Fruit fly (Drosophila melanogaster) whole organism, adult: ENCODE measurements around the gene CG43638.

ENCODE experiments used
- CG11617 ChIP-seq: fragments of 200-800 bp; sonication (Bioruptor generic); optimal IDR thresholded peaks from 2 replicates; lab custom pipeline; 2017; ENCODE audit warnings: mild to moderate bottlenecking, missing biosample characterization, missing genetic modification reagents, missing genetic modification characterization
- CG14711 ChIP-seq: fragments of 200-800 bp; sonication (Bioruptor generic); optimal IDR thresholded peaks from 2 replicates; lab custom pipeline; 2018; ENCODE audit warnings: missing biosample characterization, mild to moderate bottlenecking, missing genetic modification characterization, moderate library complexity
- CG1620 ChIP-seq: fragments of 200-800 bp; sonication (Bioruptor generic); optimal IDR thresholded peaks from 2 replicates; lab custom pipeline; 2016; ENCODE audit warnings: missing biosample characterization, missing genetic modification characterization
- CG33017 ChIP-seq: fragments of 200-800 bp; sonication (Bioruptor generic); optimal IDR thresholded peaks from 2 replicates; lab custom pipeline; 2018; ENCODE audit warnings: missing biosample characterization, mild to moderate bottlenecking, missing genetic modification characterization, moderate library complexity
- CG5204 ChIP-seq: fragments of 200-800 bp; sonication (Bioruptor generic); optimal IDR thresholded peaks from 2 replicates; lab custom pipeline; 2016; ENCODE audit warnings: missing biosample characterization, missing genetic modification characterization
- Clk ChIP-seq: fragments of 200-800 bp; sonication (Bioruptor generic); optimal IDR thresholded peaks from 2 replicates; lab custom pipeline; 2017; ENCODE audit warnings: missing biosample characterization, missing genetic modification characterization
- Crg-1 ChIP-seq: fragments of 200-800 bp; sonication (Bioruptor generic); optimal IDR thresholded peaks from 2 replicates; lab custom pipeline; 2016; ENCODE audit warnings: missing biosample characterization, missing genetic modification characterization
- Hr96 ChIP-seq: fragments of 200-800 bp; sonication (Bioruptor generic); optimal IDR thresholded peaks from 2 replicates; lab custom pipeline; 2016; ENCODE audit warnings: missing biosample characterization, missing genetic modification characterization
- bab1 ChIP-seq: fragments of 200-800 bp; sonication (Bioruptor generic); optimal IDR thresholded peaks from 3 replicates; lab custom pipeline; 2019; ENCODE audit warnings: missing biosample characterization, mild to moderate bottlenecking, missing genetic modification characterization, moderate library complexity
- cnc ChIP-seq, 2 experiments: fragments of >200 bp; optimal IDR thresholded peaks; 2 replicates each; lab custom pipeline; 2017
- kay ChIP-seq: fragments of 200-800 bp; sonication (Bioruptor generic); peaks from one replicate; lab custom pipeline; 2016; ENCODE audit warnings: missing biosample characterization, missing genetic modification characterization, borderline replicate concordance
- ovo ChIP-seq: fragments of 200-800 bp; sonication (Bioruptor generic); optimal IDR thresholded peaks from 2 replicates; lab custom pipeline; 2016; ENCODE audit warnings: missing biosample characterization, missing genetic modification characterization
- tj ChIP-seq: fragments of 200-800 bp; sonication (Bioruptor generic); optimal IDR thresholded peaks from 3 replicates; lab custom pipeline; 2017; ENCODE audit warnings: missing biosample characterization, mild to moderate bottlenecking, missing genetic modification characterization, moderate library complexity
- toe ChIP-seq: fragments of 200-800 bp; sonication (Bioruptor generic); optimal IDR thresholded peaks from 2 replicates; lab custom pipeline; 2016; ENCODE audit warnings: missing biosample characterization, missing genetic modification characterization

DNA sequence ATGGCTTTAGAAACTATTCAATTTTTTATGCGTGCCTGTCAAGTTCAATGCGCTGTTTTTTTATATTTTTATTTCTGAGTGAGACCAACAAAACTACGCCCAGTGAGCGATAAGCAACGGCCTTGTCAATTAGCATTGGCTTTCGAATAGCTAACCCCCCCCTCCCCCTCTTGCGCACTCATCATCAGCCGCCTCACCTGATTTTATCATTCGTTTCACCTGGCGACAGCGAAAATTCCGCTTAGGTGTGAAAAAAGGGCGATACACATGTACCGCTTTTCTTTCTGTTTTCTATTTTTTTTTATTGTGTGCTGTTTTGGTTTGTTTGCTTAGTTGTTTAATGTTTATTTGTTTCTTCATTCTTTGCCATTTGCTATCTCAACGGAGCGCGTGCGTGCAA lies 30.6 kb downstream of the CG43638 start:
- TF ChIP-seq ovo (no peak), tj (peak; percentile 95), CG33017 (tag; lab: Kevin White, UChicago) (no peak), CG1620 (peak; percentile 17), CG5204 (GFP tag; lab: Kevin White, UChicago) (no peak), Hr96 (GFP tag; lab: Kevin White, UChicago) (no peak), cnc (optimal IDR thresholded peaks at IDR 0.05; lab: Kevin White, UChicago) (no peak), Crg-1 (GFP tag; lab: Kevin White, UChicago) (no peak), CG14711 (tag; lab: Kevin White, UChicago) (no peak), bab1 (peak; percentile 69), Clk (GFP tag; lab: Kevin White, UChicago) (no peak), CG11617 (GFP tag; lab: Kevin White, UChicago) (no peak), kay (GFP tag; lab: Kevin White, UChicago) (no peak), toe (GFP tag; lab: Kevin White, UChicago) (peak; percentile 59)
